Fruit fly (Drosophila melanogaster): ENCODE measurements around the gene pins.

The pins gene

dm6 chr3R:27568545-27568944, 14.1 kb upstream of the pins start:
- TF ChIP-seq noc (tag; optimal IDR thresholded peaks at IDR 0.05): no peak

DNA sequence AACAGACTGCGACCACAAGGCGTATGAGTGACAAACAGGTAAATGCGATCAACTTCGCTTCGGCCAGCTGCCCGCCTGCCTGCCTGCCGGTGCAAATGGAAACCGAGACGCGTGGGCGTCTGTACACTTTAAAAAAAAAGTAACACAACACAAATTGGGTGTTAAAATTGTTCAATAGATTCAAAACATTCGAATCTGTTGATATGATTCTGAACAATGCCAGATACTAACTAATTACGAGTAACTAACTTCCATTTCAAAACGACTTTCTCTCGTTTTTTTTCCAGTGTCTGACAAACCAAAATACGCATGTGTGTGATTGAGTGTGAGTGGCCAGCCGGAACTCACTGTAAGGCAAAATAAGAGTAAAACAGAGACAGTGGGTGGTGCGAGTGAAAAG, 12.9 kb upstream of the pins start:
- peak; percentile 93 for TF ChIP-seq noc (tag; optimal IDR thresholded peaks at IDR 0.05)

DNA sequence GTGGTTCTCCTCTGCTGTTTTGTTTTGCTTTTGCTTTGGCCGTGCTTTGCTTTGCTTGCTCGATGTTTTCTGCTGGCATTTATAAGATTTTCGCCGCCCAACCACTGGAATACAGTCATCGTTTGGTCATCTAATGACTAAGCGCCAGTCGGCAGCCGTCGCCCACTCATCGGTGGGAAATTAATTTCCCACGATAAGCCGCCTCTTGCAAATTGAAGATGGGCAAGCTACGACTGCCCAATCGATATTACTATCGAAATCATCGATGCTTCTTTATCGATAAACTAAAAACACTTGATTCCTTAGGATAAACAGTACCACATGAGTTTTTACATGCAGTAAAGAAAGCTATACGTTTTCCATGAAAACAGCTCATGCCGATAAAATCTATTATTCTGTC, 11.9 kb upstream of the pins start:
- no peak for TF ChIP-seq noc (tag; optimal IDR thresholded peaks at IDR 0.05)

DNA sequence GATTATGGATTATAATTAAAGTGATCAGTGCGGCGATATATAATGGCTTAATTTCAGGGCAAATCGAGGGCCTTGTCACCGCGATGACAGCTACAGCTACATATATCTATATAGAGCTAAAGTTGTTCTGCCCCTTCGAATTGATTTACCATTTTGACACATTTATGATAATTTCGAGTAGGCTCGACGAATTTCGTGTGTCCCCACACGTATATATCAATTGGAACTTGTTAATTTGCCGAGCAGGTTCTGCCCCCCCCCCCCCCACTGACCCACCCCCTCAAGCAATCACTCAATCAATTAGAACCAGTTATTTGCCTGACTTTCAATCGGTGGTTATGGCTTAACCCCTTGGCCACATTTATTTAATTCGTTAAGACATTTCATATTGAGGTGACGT, 3.2 kb upstream of the pins start:
- TF ChIP-seq noc (tag; optimal IDR thresholded peaks at IDR 0.05): no peak

dm6 chr3R:27580274-27581011, 2.2 kb upstream of the pins start:
- TF ChIP-seq noc (tag; optimal IDR thresholded peaks at IDR 0.05): no peak

dm6 chr3R:27581263-27581868, 1.3 kb upstream of the pins start:
- peak; percentile 73 for TF ChIP-seq noc (tag; optimal IDR thresholded peaks at IDR 0.05)

dm6 chr3R:27581890-27582487, 651 bp upstream of the pins start, which contains the start of gene wdb:
Gene wdb, minus strand, starts transcription at chr3R:27582241.
- TF ChIP-seq noc (tag; optimal IDR thresholded peaks at IDR 0.05): peak; percentile 29

DNA sequence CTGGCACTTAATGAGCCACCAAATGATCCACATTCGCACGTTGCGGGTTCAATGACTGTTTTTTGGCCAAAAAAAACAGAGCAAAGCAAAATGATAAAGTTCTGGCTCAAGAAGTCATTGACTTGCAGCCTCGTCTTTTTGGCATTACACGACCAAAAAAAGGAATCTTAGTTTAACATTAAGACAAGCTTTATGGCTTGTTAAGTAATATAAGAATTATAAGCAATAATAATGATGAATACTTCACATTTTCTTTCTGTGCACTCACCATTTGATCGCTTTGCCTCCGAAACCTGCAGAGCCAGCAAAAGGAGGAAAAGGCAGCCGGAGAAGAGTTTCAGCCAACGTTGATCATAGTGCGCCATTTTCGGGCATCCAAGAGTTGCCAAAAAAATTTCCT, 10.5 kb downstream of the pins start:
- no peak for TF ChIP-seq noc (tag; optimal IDR thresholded peaks at IDR 0.05)

DNA sequence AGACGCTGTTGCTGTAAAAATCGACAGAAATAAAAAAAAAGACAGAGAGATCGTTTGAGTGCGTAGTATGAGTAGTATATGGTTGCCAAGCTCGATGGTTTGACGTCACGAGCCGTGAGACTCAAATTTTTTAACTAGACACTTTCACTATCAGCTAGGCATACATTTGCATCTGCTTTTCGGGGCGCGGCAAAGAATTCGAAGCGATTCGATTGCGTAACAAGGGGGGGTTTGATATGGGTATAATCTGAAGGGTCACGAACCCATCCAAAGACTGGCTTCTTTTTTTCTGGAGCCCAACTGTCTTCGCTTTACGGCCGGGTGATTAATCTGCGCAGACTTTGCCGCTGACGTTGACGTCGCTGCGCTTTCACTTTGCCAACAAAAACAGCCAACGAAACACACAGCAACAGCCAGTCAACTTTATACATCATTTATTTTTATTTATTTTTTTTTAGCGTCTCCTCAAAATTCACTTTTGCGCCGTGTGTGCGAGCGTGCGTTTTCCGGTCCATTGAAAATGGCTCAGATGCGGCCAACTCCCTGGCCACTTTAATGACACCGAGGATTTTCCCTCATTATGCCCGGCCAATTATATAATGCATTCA, 11.0 kb downstream of the pins start:
- no peak for TF ChIP-seq noc (tag; optimal IDR thresholded peaks at IDR 0.05)

- no peak for TF ChIP-seq noc (tag; optimal IDR thresholded peaks at IDR 0.05)
Measured at dm6 chr3R:27595979-27596378, 13.3 kb downstream of the pins start, which contains the start of gene CG5639. Gene CG5639, minus strand, starts transcription at chr3R:27596130.

dm6 chr3R:27597258-27597657, 14.6 kb downstream of the pins start:
- TF ChIP-seq noc (tag; optimal IDR thresholded peaks at IDR 0.05): no peak

DNA sequence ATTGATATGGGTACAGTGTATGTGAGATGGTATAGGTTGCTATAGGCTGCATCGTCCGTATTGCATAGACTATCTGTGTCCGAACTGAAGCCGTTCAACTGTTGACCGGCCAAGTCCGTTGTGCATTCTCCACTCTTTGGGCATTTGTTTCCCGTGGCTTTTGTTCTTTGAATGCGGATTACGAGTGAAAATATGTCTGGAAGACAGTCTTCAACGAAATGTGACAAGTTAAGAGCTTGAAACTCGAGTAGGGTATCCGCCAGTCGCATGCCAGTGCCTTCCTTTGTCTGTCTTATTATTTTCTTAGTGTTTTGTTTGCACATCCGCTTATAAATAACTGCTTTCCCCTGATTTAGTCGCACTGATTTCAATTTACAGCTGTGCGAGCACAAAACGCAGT, 21.0 kb downstream of the pins start:
- no peak for TF ChIP-seq noc (tag; optimal IDR thresholded peaks at IDR 0.05)

- peak; percentile 65 for TF ChIP-seq noc (tag; optimal IDR thresholded peaks at IDR 0.05)
Measured at dm6 chr3R:27604636-27605443, 22.2 kb downstream of the pins start.

- peak; percentile 65 for TF ChIP-seq noc (tag; optimal IDR thresholded peaks at IDR 0.05)
Measured at dm6 chr3R:27605534-27606250, 23.1 kb downstream of the pins start.
